Fruit fly (Drosophila melanogaster) whole organism, prepupa: Measurements from ENCODE around the gene RpS28a.

Experiments
- CG11762 ChIP-seq: fragments of 200-800 bp; sonication (Bioruptor generic); optimal IDR thresholded peaks from 3 replicates; lab custom pipeline; 2016; ENCODE audit warnings: missing biosample characterization, missing genetic modification characterization; ENCODE audit not compliant: insufficient read depth
- CG11902 ChIP-seq: fragments of 200-800 bp; sonication (Bioruptor generic); optimal IDR thresholded peaks from 3 replicates; lab custom pipeline; 2016; ENCODE audit warnings: missing biosample characterization, missing genetic modification characterization
- CG15336 ChIP-seq: fragments of 200-800 bp; sonication (Bioruptor generic); IDR thresholded peaks from 2 replicates; pipeline ENCODE4 v1.3.6; 2022; ENCODE audit warnings: missing biosample characterization, missing genetic modification characterization
- CG1621 ChIP-seq: fragments of 200-800 bp; sonication (Bioruptor generic); optimal IDR thresholded peaks from 3 replicates; lab custom pipeline; 2018; ENCODE audit warnings: missing biosample characterization, mild to moderate bottlenecking, missing genetic modification characterization
- CG16779 ChIP-seq: fragments of 200-800 bp; sonication (Bioruptor generic); optimal IDR thresholded peaks from 3 replicates; lab custom pipeline; 2017; ENCODE audit warnings: missing biosample characterization, mild to moderate bottlenecking, missing genetic modification characterization
- CG3032 ChIP-seq: fragments of 200-800 bp; optimal IDR thresholded peaks from 2 replicates; lab custom pipeline; 2019; ENCODE audit warnings: missing biosample characterization, mild to moderate bottlenecking, missing genetic modification characterization, moderate library complexity
- CG31627 ChIP-seq: fragments of 200-800 bp; sonication (Bioruptor generic); optimal IDR thresholded peaks from 3 replicates; lab custom pipeline; 2016; ENCODE audit warnings: missing biosample characterization, missing genetic modification characterization
- CG32006 ChIP-seq: fragments of 200-800 bp; sonication (Bioruptor generic); optimal IDR thresholded peaks from 3 replicates; lab custom pipeline; 2017; ENCODE audit warnings: missing biosample characterization, mild to moderate bottlenecking, missing genetic modification characterization
- CG3919 ChIP-seq: fragments of 200-800 bp; sonication (Bioruptor generic); optimal IDR thresholded peaks from 3 replicates; lab custom pipeline; 2016; ENCODE audit warnings: missing biosample characterization, missing genetic modification characterization
- CG6792 ChIP-seq: fragments of 200-800 bp; sonication (Bioruptor generic); optimal IDR thresholded peaks from 3 replicates; lab custom pipeline; 2016; ENCODE audit warnings: missing biosample characterization, missing genetic modification characterization
- CG6808 ChIP-seq: fragments of 200-800 bp; sonication (Bioruptor generic); optimal IDR thresholded peaks from 3 replicates; lab custom pipeline; 2017; ENCODE audit warnings: missing biosample characterization, missing genetic modification characterization, mild to moderate bottlenecking, moderate library complexity, missing genetic modification reagents
- CG7368 ChIP-seq: fragments of 200-800 bp; sonication (Bioruptor generic); optimal IDR thresholded peaks from 3 replicates; lab custom pipeline; 2016; ENCODE audit warnings: missing biosample characterization, missing genetic modification characterization
- CG8119 ChIP-seq: fragments of 200-800 bp; sonication (Bioruptor generic); IDR thresholded peaks from 3 replicates; pipeline ENCODE4 v1.3.6; 2022; ENCODE audit warnings: missing biosample characterization, missing genetic modification characterization
- CG8319 ChIP-seq: fragments of 200-800 bp; sonication (Bioruptor generic); optimal IDR thresholded peaks from 3 replicates; lab custom pipeline; 2016; ENCODE audit warnings: missing biosample characterization, missing genetic modification characterization
- CG9139 ChIP-seq: fragments of 200-800 bp; sonication (Bioruptor generic); optimal IDR thresholded peaks from 3 replicates; lab custom pipeline; 2017; ENCODE audit warnings: missing biosample characterization, mild to moderate bottlenecking, missing genetic modification characterization
- Eip78C ChIP-seq: fragments of 200-800 bp; sonication (Bioruptor generic); peaks from one replicate; lab custom pipeline; 2016; ENCODE audit warnings: missing biosample characterization, missing genetic modification characterization
- Eip93F ChIP-seq: fragments of 200-800 bp; sonication (Bioruptor generic); optimal IDR thresholded peaks from 2 replicates; lab custom pipeline; 2016; ENCODE audit warnings: missing biosample characterization, mild to moderate bottlenecking, missing genetic modification characterization
- Ets96B ChIP-seq: fragments of 200-800 bp; optimal IDR thresholded peaks from 2 replicates; lab custom pipeline; 2019; ENCODE audit warnings: missing biosample characterization, mild to moderate bottlenecking, missing genetic modification characterization, moderate library complexity
- Hr39 ChIP-seq: fragments of 200-800 bp; sonication (Bioruptor generic); optimal IDR thresholded peaks from 2 replicates; lab custom pipeline; 2016; ENCODE audit warnings: missing biosample characterization, missing genetic modification characterization
- Hr4 ChIP-seq: fragments of 200-800 bp; sonication (Bioruptor generic); optimal IDR thresholded peaks from 3 replicates; lab custom pipeline; 2016; ENCODE audit warnings: missing biosample characterization, missing genetic modification characterization
- Lpt ChIP-seq: fragments of 200-800 bp; sonication (Bioruptor generic); optimal IDR thresholded peaks from 3 replicates; lab custom pipeline; 2016; ENCODE audit warnings: missing biosample characterization, missing genetic modification characterization
- Met ChIP-seq: fragments of 200-800 bp; sonication (Bioruptor generic); optimal IDR thresholded peaks from 3 replicates; lab custom pipeline; 2016; ENCODE audit warnings: missing biosample characterization, missing genetic modification characterization
- Sox102F ChIP-seq: fragments of 200-800 bp; sonication (Bioruptor generic); optimal IDR thresholded peaks from 2 replicates; lab custom pipeline; 2016; ENCODE audit warnings: missing biosample characterization, mild to moderate bottlenecking, missing genetic modification characterization
- Sox14 ChIP-seq: fragments of 200-800 bp; sonication (Bioruptor generic); optimal IDR thresholded peaks from 3 replicates; lab custom pipeline; 2016; ENCODE audit warnings: missing biosample characterization, missing genetic modification characterization
- Sox15 ChIP-seq: fragments of 200-800 bp; sonication (Bioruptor generic); optimal IDR thresholded peaks from 3 replicates; lab custom pipeline; 2016; ENCODE audit warnings: missing biosample characterization, missing genetic modification characterization
- acj6 ChIP-seq: fragments of 200-800 bp; sonication (Bioruptor generic); optimal IDR thresholded peaks from 3 replicates; lab custom pipeline; 2016; ENCODE audit warnings: missing biosample characterization, missing genetic modification characterization
- cyc ChIP-seq: fragments of 200-800 bp; sonication (Bioruptor generic); optimal IDR thresholded peaks from 3 replicates; lab custom pipeline; 2016; ENCODE audit warnings: missing biosample characterization, missing genetic modification characterization
- dac ChIP-seq: fragments of 200-800 bp; sonication (Bioruptor generic); optimal IDR thresholded peaks from 2 replicates; lab custom pipeline; 2017; ENCODE audit warnings: missing biosample characterization, mild to moderate bottlenecking, missing genetic modification characterization
- dsx ChIP-seq: fragments of 200-800 bp; optimal IDR thresholded peaks from 3 replicates; lab custom pipeline; 2019; ENCODE audit warnings: missing biosample characterization, mild to moderate bottlenecking, missing genetic modification characterization, moderate library complexity; ENCODE audit not compliant: poor library complexity, severe bottlenecking
- eg ChIP-seq: fragments of 200-800 bp; sonication (Bioruptor generic); IDR thresholded peaks from 3 replicates; pipeline ENCODE4 v1.3.6; 2022; ENCODE audit warnings: missing biosample characterization, missing genetic modification characterization
- esn ChIP-seq: fragments of 200-800 bp; sonication (Bioruptor generic); optimal IDR thresholded peaks from 2 replicates; lab custom pipeline; 2016; ENCODE audit warnings: missing biosample characterization, mild to moderate bottlenecking, missing genetic modification characterization, moderate library complexity
- fd59A ChIP-seq: fragments of 200-800 bp; sonication (Bioruptor generic); optimal IDR thresholded peaks from 2 replicates; lab custom pipeline; 2017; ENCODE audit warnings: missing biosample characterization, mild to moderate bottlenecking, missing genetic modification characterization, missing genetic modification reagents
- fkh ChIP-seq: fragments of 200-800 bp; sonication (Bioruptor generic); optimal IDR thresholded peaks from 3 replicates; lab custom pipeline; 2017; ENCODE audit warnings: missing biosample characterization, mild to moderate bottlenecking, missing genetic modification characterization, moderate library complexity
- lz ChIP-seq: fragments of 200-800 bp; sonication (Bioruptor generic); optimal IDR thresholded peaks from 3 replicates; lab custom pipeline; 2016; ENCODE audit warnings: missing biosample characterization, missing genetic modification characterization
- net ChIP-seq: fragments of 200-800 bp; sonication (Bioruptor generic); optimal IDR thresholded peaks from 3 replicates; lab custom pipeline; 2016; ENCODE audit warnings: missing biosample characterization, missing genetic modification characterization
- salr ChIP-seq, 2 experiments: fragments of 200-800 bp; sonication (Bioruptor generic); optimal IDR thresholded peaks; 3 replicates each; lab custom pipeline; 2016 to 2018; ENCODE audit warnings: missing biosample characterization in 2 of 2, missing genetic modification characterization in 2 of 2, mild to moderate bottlenecking in 1 of 2
- ss ChIP-seq, 2 experiments: fragments of 200-800 bp; sonication (Bioruptor generic); optimal IDR thresholded peaks; 2 replicates in 1 of 2; 3 replicates in 1 of 2; lab custom pipeline; 2017 to 2018; ENCODE audit warnings: mild to moderate bottlenecking in 2 of 2, missing biosample characterization in 2 of 2, missing genetic modification characterization in 2 of 2, moderate library complexity in 1 of 2
- svp ChIP-seq: fragments of 200-800 bp; sonication (Bioruptor generic); peaks from one replicate; lab custom pipeline; 2016; ENCODE audit warnings: missing biosample characterization, missing genetic modification characterization
- topi ChIP-seq: fragments of 200-800 bp; sonication (Bioruptor generic); optimal IDR thresholded peaks from 3 replicates; lab custom pipeline; 2016; ENCODE audit warnings: missing biosample characterization, missing genetic modification characterization
- vri ChIP-seq: fragments of 200-800 bp; sonication (Bioruptor generic); optimal IDR thresholded peaks from 3 replicates; lab custom pipeline; 2016; ENCODE audit warnings: missing biosample characterization, mild to moderate bottlenecking, missing genetic modification characterization

RpS28a gene

DNA sequence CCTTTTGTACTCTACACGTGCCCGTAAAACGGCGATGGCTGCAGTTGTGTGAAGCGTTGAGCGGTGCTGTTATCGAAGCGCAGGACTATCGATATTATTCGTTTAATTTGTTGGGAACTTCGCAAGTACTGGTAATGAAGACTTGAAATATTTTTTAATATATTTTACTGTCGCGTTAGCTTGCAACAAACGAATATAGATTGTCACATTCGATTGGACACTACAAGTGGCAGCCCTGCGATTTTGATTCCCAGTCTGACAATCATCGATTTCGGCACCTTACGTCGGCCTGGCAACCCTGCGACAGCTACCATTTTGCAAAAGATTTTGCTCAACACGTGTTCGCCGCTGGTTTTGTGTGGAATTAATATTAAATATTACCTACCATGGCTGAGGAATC lies 17.8 kb downstream of the RpS28a start, which contains the start of the genes Nlp and Nph:
Gene Nlp, plus strand, starts transcription at position 138 of the 400 bp plus-strand sequence.
Gene Nph, minus strand, starts transcription at position 214 of the 400 bp plus-strand sequence.
- TF ChIP-seq CG11762 (GFP tag; lab: Kevin White, UChicago) = no peak
- TF ChIP-seq CG16779 = no peak
- TF ChIP-seq CG6792 (GFP tag; lab: Kevin White, UChicago) = no peak
- TF ChIP-seq Eip78C (GFP tag; lab: Kevin White, UChicago) = peak; percentile 44
- peak; percentile 13 for TF ChIP-seq CG31627 (GFP tag; lab: Kevin White, UChicago)
- TF ChIP-seq topi (GFP tag; lab: Kevin White, UChicago) = peak; percentile 12
- no peak for TF ChIP-seq CG9139 (GFP tag; lab: Kevin White, UChicago)
- TF ChIP-seq svp (GFP tag; lab: Kevin White, UChicago) = no peak
- TF ChIP-seq Hr39 = peak; percentile 27
- peak; percentile 4 for TF ChIP-seq CG3032 (tag; lab: Kevin White, UChicago)
- no peak for TF ChIP-seq Eip93F (GFP tag; lab: Kevin White, UChicago)
- TF ChIP-seq cyc (GFP tag; lab: Kevin White, UChicago) = peak; percentile 17
- no peak for TF ChIP-seq dsx (GFP tag; lab: Kevin White, UChicago)
- TF ChIP-seq ss (GFP tag; optimal IDR thresholded peaks at IDR 0.05; lab: Kevin White, UChicago) = no peak
- TF ChIP-seq fd59A (GFP tag; lab: Kevin White, UChicago) = no peak
- TF ChIP-seq Sox14 (GFP tag; lab: Kevin White, UChicago) = peak; percentile 62
- no peak for TF ChIP-seq vri (GFP tag; lab: Kevin White, UChicago)
- no peak for TF ChIP-seq CG15336 (GFP tag; lab: Robert Waterston, UW)
- TF ChIP-seq Lpt = no peak
- no peak for TF ChIP-seq CG8119 (GFP tag; lab: Robert Waterston, UW)
- peak; percentile 34 for TF ChIP-seq esn
- TF ChIP-seq eg (GFP tag; lab: Robert Waterston, UW) = no peak
- no peak for TF ChIP-seq Met (GFP tag; lab: Kevin White, UChicago)
- TF ChIP-seq acj6 (GFP tag; lab: Kevin White, UChicago) = no peak
- peak; percentile 22 for TF ChIP-seq lz (GFP tag; lab: Kevin White, UChicago)
- peak; percentile 63 for TF ChIP-seq CG1621 (tag; lab: Kevin White, UChicago)
- TF ChIP-seq Sox102F (GFP tag; lab: Kevin White, UChicago) = no peak
- no peak for TF ChIP-seq dac (GFP tag; lab: Kevin White, UChicago)
- peak; percentile 20 for TF ChIP-seq CG3919

DNA sequence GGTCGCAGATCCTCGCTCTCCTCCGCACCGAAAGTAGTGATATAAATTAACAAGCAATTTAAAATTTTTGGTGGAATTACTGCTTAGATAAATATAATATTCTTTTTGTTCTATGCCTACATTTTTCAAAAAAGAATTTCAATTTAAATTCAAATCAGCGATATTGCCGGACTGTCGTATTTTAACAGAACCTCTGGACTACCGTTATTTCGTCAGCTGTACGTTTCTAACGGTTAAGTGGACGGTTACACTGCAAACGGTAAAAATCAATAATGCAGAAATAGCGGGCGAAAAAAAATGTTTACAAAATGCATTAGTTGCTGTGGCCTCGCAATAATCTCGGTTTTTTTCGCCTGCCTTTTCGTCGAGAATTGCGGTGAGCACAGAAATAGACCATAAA lies 22.2 kb downstream of the RpS28a start, which contains the start of gene Tace:
Gene Tace, plus strand, starts transcription at position 245 of the 400 bp plus-strand sequence.
- no peak for TF ChIP-seq CG11902 (GFP tag; lab: Kevin White, UChicago)
- TF ChIP-seq fkh (GFP tag; lab: Kevin White, UChicago) = no peak
- no peak for TF ChIP-seq Sox102F (GFP tag; lab: Kevin White, UChicago)
- no peak for TF ChIP-seq eg (GFP tag; lab: Robert Waterston, UW)
- TF ChIP-seq CG8319 (GFP tag; lab: Kevin White, UChicago) = no peak
- no peak for TF ChIP-seq esn
- no peak for TF ChIP-seq Ets96B (tag; lab: Kevin White, UChicago)
- TF ChIP-seq CG3919 = no peak
- no peak for TF ChIP-seq salr (GFP tag; optimal IDR thresholded peaks at IDR 0.05; lab: Kevin White, UChicago)
- no peak for TF ChIP-seq CG31627 (GFP tag; lab: Kevin White, UChicago)
- no peak for TF ChIP-seq Sox15 (GFP tag; lab: Kevin White, UChicago)
- TF ChIP-seq dac (GFP tag; lab: Kevin White, UChicago) = no peak

DNA sequence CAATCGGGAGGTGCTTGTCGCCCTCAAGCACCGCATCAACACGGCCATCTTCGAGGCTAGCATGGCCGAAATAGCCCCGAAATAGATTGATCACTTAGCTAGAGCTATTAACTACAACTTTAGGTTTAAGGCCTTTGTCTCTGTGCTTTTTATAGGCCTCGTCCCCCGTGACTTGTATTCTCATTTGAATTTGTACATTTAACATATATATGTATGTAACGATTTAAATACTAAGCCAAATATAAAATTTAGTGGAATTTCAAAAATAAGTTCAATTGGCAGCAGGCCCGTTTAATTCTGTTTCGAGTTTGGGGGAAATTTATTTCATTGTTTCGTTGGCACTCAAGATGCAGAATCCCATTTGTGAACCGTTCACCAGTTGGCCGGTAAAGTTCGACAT lies 23.0 kb downstream of the RpS28a start, which contains the start of gene CG34298:
Gene CG34298, plus strand, starts transcription at position 301 of the 400 bp plus-strand sequence.
- TF ChIP-seq CG3919 (no peak), net (no peak), CG32006 (GFP tag; lab: Kevin White, UChicago) (no peak), CG16779 (no peak), CG7368 (GFP tag; lab: Kevin White, UChicago) (no peak), CG6792 (GFP tag; lab: Kevin White, UChicago) (no peak), vri (GFP tag; lab: Kevin White, UChicago) (no peak), Hr4 (no peak), Sox14 (GFP tag; lab: Kevin White, UChicago) (no peak), CG6808 (GFP tag; lab: Kevin White, UChicago) (no peak)
